Worm (Caenorhabditis elegans) whole organism, young adult: ENCODE data around the gene T28F3.8.
A peak's percentile ranks its signal among the peaks of the same experiment; 100 is the strongest.

Experiments
- B0019.2 ChIP-seq: fragments of 200-800 bp; sonication (Bioruptor generic); conservative IDR thresholded peaks from 2 replicates; pipeline ENCODE4 v1.3.6; 2022; ENCODE audit warnings: missing genetic modification reagents, missing genetic modification characterization, missing compliant biosample characterization
- B0261.1 ChIP-seq: sonication (generic microtip); optimal IDR thresholded peaks from 2 replicates; lab custom pipeline; 2016; ENCODE audit warnings: mild to moderate bottlenecking, missing genetic modification characterization, moderate library complexity, missing compliant biosample characterization
- C06A6.2 ChIP-seq: fragments of 200-800 bp; sonication (Bioruptor generic); conservative IDR thresholded peaks from 2 replicates; pipeline ENCODE4 v1.3.6; 2022; ENCODE audit warnings: missing genetic modification characterization, missing compliant biosample characterization
- D2030.7 ChIP-seq: fragments of 200-800 bp; sonication (Bioruptor generic); IDR thresholded peaks from 2 replicates; pipeline ENCODE4 v1.3.6; 2022; ENCODE audit warnings: missing genetic modification reagents, missing genetic modification characterization, missing compliant biosample characterization
- F10E7.11 ChIP-seq: sonication (generic microtip); optimal IDR thresholded peaks from 2 replicates; lab custom pipeline; 2017; ENCODE audit warnings: mild to moderate bottlenecking, missing genetic modification characterization, moderate library complexity, missing compliant biosample characterization
- F22D6.2 ChIP-seq: sonication (generic microtip); optimal IDR thresholded peaks from 2 replicates; lab custom pipeline; 2016; ENCODE audit warnings: mild to moderate bottlenecking, missing genetic modification characterization, missing compliant biosample characterization
- F23B12.7 ChIP-seq: sonication (generic microtip); optimal IDR thresholded peaks from 2 replicates; lab custom pipeline; 2017; ENCODE audit warnings: missing genetic modification characterization, mild to moderate bottlenecking, missing compliant biosample characterization, antibody characterized with exemption, moderate library complexity; ENCODE audit not compliant: insufficient read depth
- F37B4.10 ChIP-seq: fragments of 200-800 bp; sonication (Bioruptor generic); IDR thresholded peaks from 2 replicates; pipeline ENCODE4 v1.3.6; 2022; ENCODE audit warnings: missing genetic modification characterization, missing compliant biosample characterization
- F52B5.7 ChIP-seq: sonication (generic microtip); optimal IDR thresholded peaks from 2 replicates; lab custom pipeline; 2016; ENCODE audit warnings: mild to moderate bottlenecking, missing genetic modification characterization, missing compliant biosample characterization
- F55B11.4 ChIP-seq: sonication (generic microtip); optimal IDR thresholded peaks from 2 replicates; lab custom pipeline; 2016; ENCODE audit warnings: missing compliant biosample characterization, missing genetic modification characterization, borderline replicate concordance; ENCODE audit not compliant: insufficient read depth
- K12H6.12 ChIP-seq: fragments of 200-800 bp; sonication (Bioruptor generic); optimal IDR thresholded peaks from 2 replicates; lab custom pipeline; 2018; ENCODE audit warnings: mild to moderate bottlenecking, missing genetic modification characterization, missing compliant biosample characterization
- Y53F4B.3 ChIP-seq: fragments of 200-800 bp; sonication (Bioruptor generic); IDR thresholded peaks from 2 replicates; pipeline ENCODE4 v1.3.6; 2022; ENCODE audit warnings: missing genetic modification reagents, missing genetic modification characterization, missing compliant biosample characterization
- Y67H2A.10 ChIP-seq: fragments of 200-800 bp; sonication (Bioruptor generic); conservative IDR thresholded peaks from 2 replicates; pipeline ENCODE4 v1.3.6; 2022; ENCODE audit warnings: missing genetic modification reagents, missing genetic modification characterization, missing compliant biosample characterization
- Y79H2A.3 ChIP-seq: fragments of 200-800 bp; sonication (Bioruptor generic); conservative IDR thresholded peaks from 2 replicates; pipeline ENCODE4 v1.3.6; 2022; ENCODE audit warnings: missing genetic modification reagents, missing genetic modification characterization, missing compliant biosample characterization
- ZK185.1 ChIP-seq: sonication (generic microtip); optimal IDR thresholded peaks from 2 replicates; lab custom pipeline; 2016; ENCODE audit warnings: mild to moderate bottlenecking, missing genetic modification characterization, missing compliant biosample characterization; ENCODE audit not compliant: poor library complexity, severe bottlenecking
- akir-1 ChIP-seq: fragments of 200-800 bp; sonication (Bioruptor generic); optimal IDR thresholded peaks from 2 replicates; lab custom pipeline; 2018; ENCODE audit warnings: mild to moderate bottlenecking, missing genetic modification characterization, moderate library complexity, missing compliant biosample characterization
- atf-7 ChIP-seq: sonication (generic microtip); optimal IDR thresholded peaks from 2 replicates; lab custom pipeline; 2017; ENCODE audit warnings: mild to moderate bottlenecking, missing genetic modification characterization, missing compliant biosample characterization
- athp-1 ChIP-seq: sonication (generic microtip); optimal IDR thresholded peaks from 2 replicates; lab custom pipeline; 2017; ENCODE audit warnings: mild to moderate bottlenecking, missing genetic modification characterization, missing compliant biosample characterization
- attf-6 ChIP-seq: fragments of 200-800 bp; sonication (Bioruptor generic); IDR thresholded peaks from 2 replicates; pipeline ENCODE4 v1.3.6; 2022; ENCODE audit warnings: missing genetic modification reagents, missing genetic modification characterization, missing compliant biosample characterization
- bed-1 ChIP-seq: fragments of 200-800 bp; sonication (Bioruptor generic); IDR thresholded peaks from 2 replicates; pipeline ENCODE4 v1.3.6; 2022; ENCODE audit warnings: missing genetic modification reagents, missing genetic modification characterization, missing compliant biosample characterization
- cebp-2 ChIP-seq: fragments of 200-800 bp; sonication (Bioruptor generic); IDR thresholded peaks from 2 replicates; pipeline ENCODE4 v1.3.6; 2022; ENCODE audit warnings: missing genetic modification characterization, missing compliant biosample characterization
- ceh-40 ChIP-seq: fragments of 200-800 bp; sonication (Bioruptor generic); IDR thresholded peaks from 2 replicates; pipeline ENCODE4 v1.3.6; 2022; ENCODE audit warnings: missing genetic modification characterization, missing compliant biosample characterization
- ceh-58 ChIP-seq: fragments of 200-800 bp; sonication (Bioruptor generic); IDR thresholded peaks from 2 replicates; pipeline ENCODE4 v1.3.6; 2022; ENCODE audit warnings: missing genetic modification characterization, missing compliant biosample characterization
- ceh-79 ChIP-seq: sonication (generic microtip); optimal IDR thresholded peaks from 2 replicates; lab custom pipeline; 2017; ENCODE audit warnings: mild to moderate bottlenecking, missing genetic modification characterization, missing compliant biosample characterization
- ceh-91 ChIP-seq: fragments of 200-800 bp; sonication (Bioruptor generic); IDR thresholded peaks from 2 replicates; pipeline ENCODE4 v1.3.6; 2022; ENCODE audit warnings: missing genetic modification reagents, missing genetic modification characterization, missing compliant biosample characterization
- fkh-3 ChIP-seq: sonication (generic microtip); optimal IDR thresholded peaks from 2 replicates; lab custom pipeline; 2016; ENCODE audit warnings: mild to moderate bottlenecking, missing genetic modification characterization, missing compliant biosample characterization
- hlh-12 ChIP-seq: sonication (generic microtip); optimal IDR thresholded peaks from 2 replicates; lab custom pipeline; 2016; ENCODE audit warnings: missing genetic modification characterization, missing compliant biosample characterization
- hrde-1 ChIP-seq: sonication (generic microtip); optimal IDR thresholded peaks from 2 replicates; lab custom pipeline; 2016; ENCODE audit warnings: missing genetic modification characterization, mild to moderate bottlenecking, missing compliant biosample characterization, moderate library complexity, missing genotype, missing genetic modification reagents, borderline replicate concordance
- hsf-1 ChIP-seq: fragments of 200-800 bp; sonication (Bioruptor generic); IDR thresholded peaks from 2 replicates; pipeline ENCODE4 v1.3.6; 2022; ENCODE audit warnings: missing genetic modification reagents, missing genetic modification characterization, missing compliant biosample characterization
- lin-35 ChIP-seq, 3 experiments: fragments of 150-350 bp in 2 of 3; sonication (generic microtip) in 1 of 3; optimal IDR thresholded peaks; 2 replicates each; lab custom pipeline; 2014 to 2018; ENCODE audit warnings: missing biosample characterization in 3 of 3, missing genetic modification characterization in 3 of 3, missing genetic modification reagents in 3 of 3
- lin-54 ChIP-seq: fragments of 200-800 bp; sonication (Bioruptor generic); optimal IDR thresholded peaks from 2 replicates; lab custom pipeline; 2018; ENCODE audit warnings: mild to moderate bottlenecking, missing genetic modification characterization, missing compliant biosample characterization
- lir-1 ChIP-seq: fragments of 200-800 bp; sonication (Bioruptor generic); conservative IDR thresholded peaks from 2 replicates; pipeline ENCODE4 v1.3.6; 2022; ENCODE audit warnings: missing genetic modification reagents, missing genetic modification characterization, missing compliant biosample characterization
- lsl-1 ChIP-seq: fragments of 200-800 bp; sonication (Bioruptor generic); optimal IDR thresholded peaks from 2 replicates; lab custom pipeline; 2018; ENCODE audit warnings: mild to moderate bottlenecking, missing genetic modification characterization, moderate library complexity, missing compliant biosample characterization
- madf-10 ChIP-seq: sonication (generic microtip); optimal IDR thresholded peaks from 2 replicates; lab custom pipeline; 2016; ENCODE audit warnings: mild to moderate bottlenecking, missing genetic modification characterization, missing compliant biosample characterization
- madf-3 ChIP-seq: fragments of 200-800 bp; sonication (Bioruptor generic); IDR thresholded peaks from 2 replicates; pipeline ENCODE4 v1.3.6; 2022; ENCODE audit warnings: missing genetic modification reagents, missing genetic modification characterization, missing compliant biosample characterization
- madf-8 ChIP-seq: fragments of 200-800 bp; sonication (Bioruptor generic); conservative IDR thresholded peaks from 2 replicates; pipeline ENCODE4 v1.3.6; 2022; ENCODE audit warnings: missing genetic modification reagents, missing genetic modification characterization, missing compliant biosample characterization
- mxl-1 ChIP-seq: sonication (generic microtip); optimal IDR thresholded peaks from 2 replicates; lab custom pipeline; 2016; ENCODE audit warnings: missing genetic modification characterization, missing compliant biosample characterization
- nfya-1 ChIP-seq: sonication (generic microtip); optimal IDR thresholded peaks from 2 replicates; lab custom pipeline; 2017; ENCODE audit warnings: antibody characterized with exemption, missing compliant biosample characterization, missing genetic modification characterization, borderline replicate concordance; ENCODE audit not compliant: insufficient read depth
- nhr-120 ChIP-seq: fragments of 200-800 bp; sonication (Bioruptor generic); IDR thresholded peaks from 2 replicates; pipeline ENCODE4 v1.3.6; 2022; ENCODE audit warnings: missing genetic modification characterization, missing compliant biosample characterization
- pbrm-1 ChIP-seq: fragments of 200-800 bp; sonication (Bioruptor generic); IDR thresholded peaks from 2 replicates; pipeline ENCODE4 v1.3.6; 2022; ENCODE audit warnings: missing genetic modification reagents, missing genetic modification characterization, missing compliant biosample characterization
- rcor-1 ChIP-seq: fragments of 200-800 bp; sonication (Bioruptor generic); IDR thresholded peaks from 2 replicates; pipeline ENCODE4 v1.3.6; 2022; ENCODE audit warnings: missing genetic modification reagents, missing genetic modification characterization, missing compliant biosample characterization
- repo-1 ChIP-seq: sonication (generic microtip); optimal IDR thresholded peaks from 2 replicates; lab custom pipeline; 2017; ENCODE audit warnings: mild to moderate bottlenecking, missing genetic modification characterization, missing compliant biosample characterization
- sdz-38 ChIP-seq: sonication (generic microtip); optimal IDR thresholded peaks from 2 replicates; lab custom pipeline; 2016; ENCODE audit warnings: missing genotype, missing genetic modification characterization, missing compliant biosample characterization
- tbx-9 ChIP-seq: sonication (generic microtip); optimal IDR thresholded peaks from 2 replicates; lab custom pipeline; 2016; ENCODE audit warnings: borderline replicate concordance, missing genetic modification characterization, inconsistent platforms, missing compliant biosample characterization
- unc-130 ChIP-seq: sonication (generic microtip); optimal IDR thresholded peaks from 2 replicates; lab custom pipeline; 2016; ENCODE audit warnings: missing genetic modification reagents, missing genetic modification characterization, missing compliant biosample characterization
- unc-62 ChIP-seq: fragments of 150-350 bp; optimal IDR thresholded peaks from 2 replicates; lab custom pipeline; 2014; ENCODE audit warnings: missing biosample characterization, missing genetic modification reagents, missing genetic modification characterization
- zim-3 ChIP-seq: sonication (generic microtip); optimal IDR thresholded peaks from 2 replicates; lab custom pipeline; 2017; ENCODE audit warnings: mild to moderate bottlenecking, missing genetic modification characterization, moderate library complexity, missing compliant biosample characterization
- ztf-25 ChIP-seq: fragments of 200-800 bp; sonication (Bioruptor generic); IDR thresholded peaks from 2 replicates; pipeline ENCODE4 v1.3.6; 2022; ENCODE audit warnings: missing genetic modification reagents, missing genetic modification characterization, missing compliant biosample characterization
- ztf-26 ChIP-seq: sonication (generic microtip); optimal IDR thresholded peaks from 2 replicates; lab custom pipeline; 2017; ENCODE audit warnings: missing genetic modification characterization, missing compliant biosample characterization

The T28F3.8 gene

DNA sequence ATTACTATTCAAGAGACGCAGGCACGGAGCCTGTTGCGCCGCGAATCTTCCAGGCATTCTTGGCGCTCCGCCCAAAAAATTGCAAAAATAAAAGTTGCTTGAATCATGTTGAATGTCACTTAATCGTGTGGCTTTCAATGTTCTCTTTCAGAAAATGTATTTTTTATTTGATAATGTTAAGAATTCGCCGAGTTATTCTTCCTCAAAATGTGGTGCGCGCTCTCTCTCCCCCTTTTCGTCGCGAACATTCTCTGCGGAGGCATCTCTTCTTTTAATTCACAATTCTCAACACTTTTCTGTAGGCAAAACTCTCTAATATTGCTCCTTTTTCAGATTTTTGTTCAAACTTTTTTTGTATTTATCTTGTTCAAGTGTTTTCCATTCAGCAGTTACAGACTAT is 28.8 kb downstream of the T28F3.8 start (continued):
- TF ChIP-seq zim-3 (tag; lab: Kevin White, UChicago) (peak; percentile 95), cebp-2 (GFP tag; lab: Robert Waterston, UW) (0 out of 2 replicates have a peak, but pooled peaks have one; percentile 77), sdz-38 (tag; lab: Kevin White, UChicago) (no peak), lir-1 (GFP tag; lab: Robert Waterston, UW) (peak; percentile 96), lin-35 (GFP tag; optimal IDR thresholded peaks at IDR 0.05; lab: Kevin White, UChicago) (peak in 2 of 3 experiments; percentile 85 to 89), lsl-1 (GFP tag; lab: Kevin White, UChicago) (peak; percentile 64), ceh-40 (GFP tag; lab: Robert Waterston, UW) (peak; percentile 71; the same call in 1 of the 2 replicates), madf-8 (GFP tag; lab: Robert Waterston, UW) (peak; percentile 61), ceh-91 (GFP tag; lab: Robert Waterston, UW) (peak; percentile 92), ztf-25 (GFP tag; lab: Robert Waterston, UW) (0 out of 2 replicates have a peak, but pooled peaks have one; percentile 33), bed-1 (GFP tag; lab: Robert Waterston, UW) (no peak), K12H6.12 (tag; lab: Kevin White, UChicago) (peak; percentile 99), F23B12.7 (tag; lab: Kevin White, UChicago) (no peak), C06A6.2 (GFP tag; lab: Robert Waterston, UW) (peak; percentile 91), attf-6 (peak; percentile 90), Y67H2A.10 (GFP tag; lab: Robert Waterston, UW) (peak; percentile 97), fkh-3 (tag; lab: Kevin White, UChicago) (no peak), D2030.7 (GFP tag; lab: Robert Waterston, UW) (peak; percentile 99), B0261.1 (tag; lab: Kevin White, UChicago) (peak; percentile 42), Y79H2A.3 (GFP tag; lab: Robert Waterston, UW) (peak; percentile 92), F55B11.4 (tag; lab: Kevin White, UChicago) (no peak), madf-3 (peak; percentile 94), nhr-120 (GFP tag; lab: Robert Waterston, UW) (no peak), atf-7 (peak; percentile 96), nfya-1 (tag; lab: Kevin White, UChicago) (no peak), mxl-1 (no peak), athp-1 (tag; lab: Kevin White, UChicago) (peak; percentile 96), F37B4.10 (no peak), madf-10 (peak; percentile 91), Y53F4B.3 (GFP tag; lab: Robert Waterston, UW) (no peak), unc-62 (GFP tag; lab: Kevin White, UChicago) (no peak), B0019.2 (GFP tag; lab: Robert Waterston, UW) (peak; percentile 80), tbx-9 (tag; lab: Kevin White, UChicago) (peak; percentile 35), F52B5.7 (peak; percentile 93), unc-130 (GFP tag; lab: Kevin White, UChicago) (peak; percentile 83), hlh-12 (tag; lab: Kevin White, UChicago) (no peak), ceh-58 (GFP tag; lab: Robert Waterston, UW) (no peak), repo-1 (tag; lab: Kevin White, UChicago) (peak; percentile 97), rcor-1 (GFP tag; lab: Robert Waterston, UW) (peak; percentile 91), akir-1 (GFP tag; lab: Kevin White, UChicago) (peak; percentile 1), F22D6.2 (peak; percentile 85), pbrm-1 (GFP tag; lab: Robert Waterston, UW) (peak; percentile 98), ztf-26 (tag; lab: Kevin White, UChicago) (peak; percentile 97), lin-54 (GFP tag; lab: Kevin White, UChicago) (peak; percentile 93), F10E7.11 (peak; percentile 81), ceh-79 (tag; lab: Kevin White, UChicago) (peak; percentile 79), hrde-1 (tag; lab: Kevin White, UChicago) (peak; percentile 74), hsf-1 (GFP tag; lab: Robert Waterston, UW) (peak; percentile 100), ZK185.1 (tag; lab: Kevin White, UChicago) (peak; percentile 79)
